Fruit fly (Drosophila melanogaster): ENCODE data around the gene CRAT.

CRAT gene

DNA sequence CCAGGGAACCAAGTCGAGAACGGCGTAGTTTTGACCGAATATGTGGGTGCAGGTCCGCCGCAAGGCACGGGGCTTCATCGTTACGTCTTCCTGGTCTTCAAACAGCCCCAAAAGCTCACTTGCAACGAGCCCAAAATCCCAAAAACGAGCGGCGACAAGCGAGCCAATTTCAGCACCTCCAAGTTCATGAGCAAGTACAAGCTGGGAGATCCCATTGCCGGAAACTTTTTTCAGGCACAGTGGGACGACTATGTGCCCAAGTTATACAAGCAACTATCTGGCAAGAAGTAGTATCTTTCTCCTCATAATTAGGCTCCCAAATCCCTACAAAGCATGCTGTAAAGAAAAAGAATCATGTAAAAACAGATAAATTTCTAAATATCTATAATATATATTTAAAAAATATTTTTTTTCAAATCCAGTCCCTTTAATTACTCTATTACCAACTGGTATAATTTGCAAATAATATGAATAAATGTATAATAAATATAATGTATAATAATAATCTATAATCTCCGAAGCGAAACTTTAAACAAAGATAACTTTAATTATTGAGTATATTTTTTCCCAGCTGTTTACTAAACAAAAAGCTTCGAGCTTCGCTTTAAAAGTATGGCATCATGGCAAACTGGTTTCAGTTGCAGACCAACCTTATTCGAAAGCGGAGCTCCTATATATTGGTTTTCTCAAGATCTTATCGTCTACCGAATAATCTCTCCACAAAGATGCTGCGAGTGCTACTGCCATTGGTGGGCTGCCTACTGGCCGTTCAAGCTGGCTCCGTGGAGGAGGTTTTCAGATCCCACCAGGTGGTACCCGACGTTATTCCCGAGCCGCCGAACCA is 32.2 kb downstream of the CRAT start, which contains the start of gene CG17919:
Gene CG17919, plus strand, starts transcription at position 634 of the 844 bp plus-strand sequence.
- TF ChIP-seq CG7368 (GFP tag; optimal IDR thresholded peaks at IDR 0.05) (peak; percentile 32), OdsH (GFP tag; optimal IDR thresholded peaks at IDR 0.05) (peak; percentile 60), dsx (GFP tag; optimal IDR thresholded peaks at IDR 0.05; ENCODE audit: poor library complexity, severe bottlenecking) (peak; percentile 13), topi (GFP tag; optimal IDR thresholded peaks at IDR 0.05) (peak; percentile 35), Eip93F (GFP tag; optimal IDR thresholded peaks at IDR 0.05) (no peak), acj6 (GFP tag; optimal IDR thresholded peaks at IDR 0.05) (peak; percentile 52), Sox15 (GFP tag; optimal IDR thresholded peaks at IDR 0.05) (peak; percentile 15), esn (GFP tag; optimal IDR thresholded peaks at IDR 0.05) (peak; percentile 44), CG6808 (GFP tag; optimal IDR thresholded peaks at IDR 0.05) (peak; percentile 53), CG34406 (GFP tag; optimal IDR thresholded peaks at IDR 0.05) (peak; percentile 58), Eip78C (GFP tag) (peak; percentile 60), CG3919 (GFP tag; optimal IDR thresholded peaks at IDR 0.05) (peak; percentile 57), CG10631 (GFP tag; optimal IDR thresholded peaks at IDR 0.05) (peak; percentile 39), CG16779 (tag; optimal IDR thresholded peaks at IDR 0.05) (no peak), CG31627 (GFP tag; optimal IDR thresholded peaks at IDR 0.05) (peak; percentile 13), CG8319 (GFP tag; optimal IDR thresholded peaks at IDR 0.05) (no peak), CG6163 (GFP tag; IDR thresholded peaks at IDR 0.05) (no peak), CG6792 (GFP tag; optimal IDR thresholded peaks at IDR 0.05) (peak; percentile 22), achi (GFP tag; optimal IDR thresholded peaks at IDR 0.05) (peak; percentile 41), ss (GFP tag; optimal IDR thresholded peaks at IDR 0.05) (no peak), CG8632 (GFP tag; optimal IDR thresholded peaks at IDR 0.05) (peak; percentile 57), pdm3 (GFP tag; optimal IDR thresholded peaks at IDR 0.05) (peak; percentile 24), Ets96B (tag; optimal IDR thresholded peaks at IDR 0.05) (peak; percentile 27), cyc (GFP tag; optimal IDR thresholded peaks at IDR 0.05) (no peak), Ets21C (GFP tag; optimal IDR thresholded peaks at IDR 0.05) (no peak), CG15336 (GFP tag; IDR thresholded peaks at IDR 0.05) (peak; percentile 53), Smox (GFP tag; optimal IDR thresholded peaks at IDR 0.05) (peak; percentile 27), CG11902 (GFP tag; optimal IDR thresholded peaks at IDR 0.05) (no peak), CG4318 (GFP tag; optimal IDR thresholded peaks at IDR 0.05) (no peak), Blimp-1 (GFP tag; optimal IDR thresholded peaks at IDR 0.05) (no peak), CG10669 (GFP tag; optimal IDR thresholded peaks at IDR 0.05) (no peak), CG8119 (GFP tag; IDR thresholded peaks at IDR 0.05) (peak; percentile 61), Hr4 (GFP tag; optimal IDR thresholded peaks at IDR 0.05) (peak; percentile 19), CG11294 (GFP tag; IDR thresholded peaks at IDR 0.05) (no peak), eg (GFP tag; IDR thresholded peaks at IDR 0.05) (0 out of 3 replicates have a peak, but pooled peaks have one; percentile 14), salr (GFP tag; optimal IDR thresholded peaks at IDR 0.05) (peak in 1 of 2 experiments; percentile 12), Hr39 (GFP tag; optimal IDR thresholded peaks at IDR 0.05) (peak; percentile 23), CG1621 (tag; optimal IDR thresholded peaks at IDR 0.05) (peak; percentile 99), CG6854 (GFP tag; optimal IDR thresholded peaks at IDR 0.05) (peak; percentile 17), lz (GFP tag; optimal IDR thresholded peaks at IDR 0.05) (peak; percentile 14), CG3032 (tag; optimal IDR thresholded peaks at IDR 0.05) (peak; percentile 37)

- no peak for TF ChIP-seq ss (GFP tag; optimal IDR thresholded peaks at IDR 0.05)
- TF ChIP-seq cyc (GFP tag; optimal IDR thresholded peaks at IDR 0.05): no peak
- no peak for TF ChIP-seq Hr4 (GFP tag; optimal IDR thresholded peaks at IDR 0.05)
- TF ChIP-seq CG8632 (GFP tag; optimal IDR thresholded peaks at IDR 0.05): no peak
- TF ChIP-seq Sox102F (GFP tag; optimal IDR thresholded peaks at IDR 0.05): no peak
- no peak for TF ChIP-seq eg (GFP tag; IDR thresholded peaks at IDR 0.05)
- TF ChIP-seq Met (GFP tag; optimal IDR thresholded peaks at IDR 0.05): no peak
- TF ChIP-seq Hr39 (GFP tag; optimal IDR thresholded peaks at IDR 0.05): no peak
- TF ChIP-seq fd85E (GFP tag; optimal IDR thresholded peaks at IDR 0.05): no peak
- no peak for TF ChIP-seq CG6792 (GFP tag; optimal IDR thresholded peaks at IDR 0.05)
- no peak for TF ChIP-seq Smox (GFP tag; optimal IDR thresholded peaks at IDR 0.05)
- TF ChIP-seq CG4318 (GFP tag; optimal IDR thresholded peaks at IDR 0.05): no peak
- TF ChIP-seq CG6276 (GFP tag; optimal IDR thresholded peaks at IDR 0.05): no peak
- no peak for TF ChIP-seq Gug (GFP tag; IDR thresholded peaks at IDR 0.05)
- TF ChIP-seq CG15336 (GFP tag; IDR thresholded peaks at IDR 0.05): no peak
- TF ChIP-seq achi (GFP tag; optimal IDR thresholded peaks at IDR 0.05): no peak
- no peak for TF ChIP-seq salr (GFP tag; optimal IDR thresholded peaks at IDR 0.05)
These were observed 33.1 kb downstream of the CRAT start, which contains the start of gene CG10298 for dm6 chr3R:6342702-6343101. Gene CG10298, plus strand, starts transcription at chr3R:6343002.

All from whole organism, prepupa.